Fruit fly (Drosophila melanogaster) whole organism, embryonic: ENCODE data around the gene Ppt1.

Source experiments
- ATbp ChIP-seq: fragments of 200-800 bp; sonication (Bioruptor generic); optimal IDR thresholded peaks from 2 replicates; lab custom pipeline; 2017; ENCODE audit warnings: missing biosample characterization, mild to moderate bottlenecking, missing genetic modification characterization, missing genetic modification reagents
- Atf-2 ChIP-seq: fragments of 200-800 bp; sonication (Bioruptor generic); optimal IDR thresholded peaks from 2 replicates; lab custom pipeline; 2016; ENCODE audit warnings: missing biosample characterization, missing genetic modification characterization
- Atf3 ChIP-seq: fragments of 200-800 bp; sonication (Bioruptor generic); optimal IDR thresholded peaks from 3 replicates; lab custom pipeline; 2016; ENCODE audit warnings: missing biosample characterization, missing genetic modification characterization
- Bgb ChIP-seq: fragments of 200-800 bp; sonication (Bioruptor generic); IDR thresholded peaks from 2 replicates; pipeline ENCODE4 v1.3.6; 2022; ENCODE audit warnings: missing biosample characterization, missing genetic modification characterization; ENCODE audit not compliant: partially characterized antibody
- BtbVII ChIP-seq: fragments of 200-800 bp; sonication (Bioruptor generic); optimal IDR thresholded peaks from 3 replicates; lab custom pipeline; 2017; ENCODE audit warnings: missing biosample characterization, mild to moderate bottlenecking, missing genetic modification characterization
- CG10543 ChIP-seq: fragments of 200-800 bp; sonication (Bioruptor generic); optimal IDR thresholded peaks from 3 replicates; lab custom pipeline; 2017; ENCODE audit warnings: missing biosample characterization, mild to moderate bottlenecking, missing genetic modification characterization, moderate library complexity
- CG11456 ChIP-seq: fragments of 200-800 bp; sonication (Bioruptor generic); IDR thresholded peaks from 3 replicates; pipeline ENCODE4 v1.3.6; 2022; ENCODE audit warnings: missing biosample characterization, missing genetic modification characterization
- CG11695 ChIP-seq: fragments of 200-800 bp; sonication (Bioruptor generic); IDR thresholded peaks from 3 replicates; pipeline ENCODE4 v1.3.6; 2022; ENCODE audit warnings: missing biosample characterization, missing genetic modification characterization
- CG12236 ChIP-seq: fragments of 200-800 bp; sonication (Bioruptor generic); optimal IDR thresholded peaks from 2 replicates; lab custom pipeline; 2016; ENCODE audit warnings: missing biosample characterization, missing genetic modification characterization
- CG13894 ChIP-seq: fragments of 200-800 bp; sonication (Bioruptor generic); optimal IDR thresholded peaks from 3 replicates; lab custom pipeline; 2018; ENCODE audit warnings: missing biosample characterization, mild to moderate bottlenecking, missing genetic modification characterization, moderate library complexity
- CG17328 ChIP-seq: fragments of 200-800 bp; sonication (Bioruptor generic); IDR thresholded peaks from 2 replicates; pipeline ENCODE4 v1.3.6; 2022; ENCODE audit warnings: missing biosample characterization, missing genetic modification characterization
- CG18764 ChIP-seq: fragments of 200-800 bp; sonication (Bioruptor generic); optimal IDR thresholded peaks from 3 replicates; lab custom pipeline; 2016; ENCODE audit warnings: missing biosample characterization, missing genetic modification characterization
- CG2116 ChIP-seq: fragments of 200-800 bp; sonication (Bioruptor generic); optimal IDR thresholded peaks from 3 replicates; lab custom pipeline; 2018; ENCODE audit warnings: missing biosample characterization, mild to moderate bottlenecking, missing genetic modification characterization
- CG31388 ChIP-seq: fragments of 200-800 bp; sonication (Bioruptor generic); optimal IDR thresholded peaks from 2 replicates; lab custom pipeline; 2016; ENCODE audit warnings: missing biosample characterization, missing genetic modification characterization
- CG3407 ChIP-seq: fragments of 200-800 bp; sonication (Bioruptor generic); optimal IDR thresholded peaks from 2 replicates; lab custom pipeline; 2018; ENCODE audit warnings: missing biosample characterization, mild to moderate bottlenecking, missing genetic modification characterization
- CG3726 ChIP-seq: fragments of 200-800 bp; sonication (Bioruptor generic); IDR thresholded peaks from 3 replicates; pipeline ENCODE4, ENCODE4 v1.3.6; 2022; ENCODE audit warnings: missing biosample characterization, missing genetic modification characterization
- CG42726 ChIP-seq: fragments of 200-800 bp; sonication (Bioruptor generic); IDR thresholded peaks from 2 replicates; pipeline ENCODE4 v1.3.6; 2022; ENCODE audit warnings: missing biosample characterization, missing genetic modification characterization; ENCODE audit not compliant: partially characterized antibody
- CG4282 ChIP-seq: fragments of 200-800 bp; sonication (Bioruptor generic); optimal IDR thresholded peaks from 2 replicates; lab custom pipeline; 2016; ENCODE audit warnings: missing biosample characterization, missing genetic modification characterization
- CG4617 ChIP-seq: fragments of 200-800 bp; sonication (Bioruptor generic); optimal IDR thresholded peaks from 3 replicates; lab custom pipeline; 2016; ENCODE audit warnings: missing biosample characterization, missing genetic modification characterization, borderline replicate concordance
- CG4707 ChIP-seq: fragments of 200-800 bp; sonication (Bioruptor generic); optimal IDR thresholded peaks from 2 replicates; lab custom pipeline; 2018; ENCODE audit warnings: missing biosample characterization, mild to moderate bottlenecking, missing genetic modification characterization, moderate library complexity
- CG6175 ChIP-seq: fragments of 200-800 bp; sonication (Bioruptor generic); IDR thresholded peaks from 3 replicates; pipeline ENCODE4 v1.3.6; 2022; ENCODE audit warnings: missing biosample characterization, missing genetic modification characterization
- CG7556 ChIP-seq: fragments of 200-800 bp; sonication (Bioruptor generic); optimal IDR thresholded peaks from 2 replicates; lab custom pipeline; 2017; ENCODE audit warnings: missing biosample characterization, mild to moderate bottlenecking, missing genetic modification characterization
- D ChIP-seq, 2 experiments: fragments of 200-800 bp in 1 of 2; fragments of >200 bp in 1 of 2; sonication (Bioruptor generic) in 1 of 2; optimal IDR thresholded peaks; 2 replicates in 1 of 2; 3 replicates in 1 of 2; lab custom pipeline; 2017; ENCODE audit warnings: mild to moderate bottlenecking in 1 of 2, missing biosample characterization in 1 of 2, missing genetic modification characterization in 1 of 2, missing genetic modification reagents in 1 of 2
- D19A ChIP-seq: fragments of 200-800 bp; optimal IDR thresholded peaks from 3 replicates; lab custom pipeline; 2019; ENCODE audit warnings: missing biosample characterization, mild to moderate bottlenecking, missing genetic modification characterization, moderate library complexity
- Eip74EF ChIP-seq, 2 experiments: fragments of 200-800 bp in 1 of 2; fragments of >200 bp in 1 of 2; sonication (Bioruptor generic) in 1 of 2; optimal IDR thresholded peaks; 2 replicates each; lab custom pipeline; 2017 to 2019; ENCODE audit warnings: missing biosample characterization in 2 of 2, missing genetic modification characterization in 2 of 2, mild to moderate bottlenecking in 1 of 2, moderate library complexity in 1 of 2
- Fer2 ChIP-seq: fragments of 200-800 bp; sonication (Bioruptor generic); optimal IDR thresholded peaks from 2 replicates; lab custom pipeline; 2018; ENCODE audit warnings: missing biosample characterization, mild to moderate bottlenecking, missing genetic modification characterization, moderate library complexity
- H2.0 ChIP-seq: fragments of 200-800 bp; sonication (Bioruptor generic); IDR thresholded peaks from 2 replicates; pipeline ENCODE4 v1.3.6; 2022; ENCODE audit warnings: missing biosample characterization, missing genetic modification characterization
- Lpt ChIP-seq: fragments of >200 bp; optimal IDR thresholded peaks from 2 replicates; lab custom pipeline; 2018; ENCODE audit warnings: missing biosample characterization, missing genetic modification characterization
- MBD-R2 ChIP-seq: fragments of 200-800 bp; sonication (Bioruptor generic); IDR thresholded peaks from 2 replicates; pipeline ENCODE4 v1.3.6; 2022; ENCODE audit warnings: missing biosample characterization, missing genetic modification characterization
- NFAT ChIP-seq: fragments of 200-800 bp; sonication (Bioruptor generic); IDR thresholded peaks from 2 replicates; pipeline ENCODE4 v1.3.6; 2022; ENCODE audit warnings: missing biosample characterization, missing genetic modification characterization
- Optix ChIP-seq: fragments of 200-800 bp; sonication (Bioruptor generic); IDR thresholded peaks from 3 replicates; pipeline ENCODE4 v1.3.6; 2022; ENCODE audit warnings: missing biosample characterization, missing genetic modification characterization
- Xbp1 ChIP-seq: fragments of 200-800 bp; sonication (Bioruptor generic); optimal IDR thresholded peaks from 3 replicates; lab custom pipeline; 2016; ENCODE audit warnings: missing biosample characterization, mild to moderate bottlenecking, missing genetic modification characterization
- az2 ChIP-seq: fragments of 200-800 bp; sonication (Bioruptor generic); optimal IDR thresholded peaks from 3 replicates; lab custom pipeline; 2016; ENCODE audit warnings: missing biosample characterization, missing genetic modification characterization
- bab2 ChIP-seq: fragments of 200-800 bp; sonication (Bioruptor generic); optimal IDR thresholded peaks from 2 replicates; lab custom pipeline; 2016; ENCODE audit warnings: missing biosample characterization, missing genetic modification characterization
- dmrt99B ChIP-seq: fragments of 200-800 bp; sonication (Bioruptor generic); optimal IDR thresholded peaks from 2 replicates; lab custom pipeline; 2018; ENCODE audit warnings: missing biosample characterization, mild to moderate bottlenecking, missing genetic modification characterization, moderate library complexity
- fd3F ChIP-seq: fragments of 200-800 bp; sonication (Bioruptor generic); optimal IDR thresholded peaks from 2 replicates; lab custom pipeline; 2018; ENCODE audit warnings: missing biosample characterization, mild to moderate bottlenecking, missing genetic modification characterization, moderate library complexity
- gem ChIP-seq: fragments of 200-800 bp; sonication (Bioruptor generic); optimal IDR thresholded peaks from 2 replicates; lab custom pipeline; 2019; ENCODE audit warnings: missing biosample characterization, mild to moderate bottlenecking, missing genetic modification characterization, moderate library complexity
- h ChIP-seq: fragments of >200 bp; optimal IDR thresholded peaks from 2 replicates; lab custom pipeline; 2017
- hbn ChIP-seq: fragments of 200-800 bp; sonication (Bioruptor generic); IDR thresholded peaks from 2 replicates; pipeline ENCODE4 v1.3.6; 2022; ENCODE audit warnings: missing biosample characterization, missing genetic modification characterization; ENCODE audit not compliant: partially characterized antibody
- kah ChIP-seq: fragments of 200-800 bp; sonication (Bioruptor generic); optimal IDR thresholded peaks from 2 replicates; lab custom pipeline; 2018; ENCODE audit warnings: missing biosample characterization, mild to moderate bottlenecking, missing genetic modification characterization
- odd ChIP-seq: fragments of 200-800 bp; sonication (Bioruptor generic); optimal IDR thresholded peaks from 2 replicates; lab custom pipeline; 2017; ENCODE audit warnings: missing biosample characterization, mild to moderate bottlenecking, missing genetic modification characterization
- pfk ChIP-seq: fragments of 200-800 bp; sonication (Bioruptor generic); optimal IDR thresholded peaks from 2 replicates; lab custom pipeline; 2018; ENCODE audit warnings: missing biosample characterization, mild to moderate bottlenecking, missing genetic modification characterization, moderate library complexity
- pzg ChIP-seq: fragments of 200-800 bp; sonication (Bioruptor generic); optimal IDR thresholded peaks from 3 replicates; lab custom pipeline; 2018; ENCODE audit warnings: missing biosample characterization, mild to moderate bottlenecking, missing genetic modification characterization, moderate library complexity
- sisA ChIP-seq: fragments of 200-800 bp; sonication (Bioruptor generic); IDR thresholded peaks from 2 replicates; pipeline ENCODE4 v1.3.6; 2022; ENCODE audit warnings: missing biosample characterization, missing genetic modification characterization
- sna ChIP-seq: fragments of 200-800 bp; sonication (Bioruptor generic); IDR thresholded peaks from 2 replicates; pipeline ENCODE4 v1.3.6; 2022; ENCODE audit warnings: missing biosample characterization, missing genetic modification characterization; ENCODE audit not compliant: partially characterized antibody
- so ChIP-seq: fragments of 200-800 bp; sonication (Bioruptor generic); IDR thresholded peaks from 3 replicates; pipeline ENCODE4 v1.3.6; 2022; ENCODE audit warnings: missing biosample characterization, missing genetic modification characterization
- tin ChIP-seq: fragments of 200-800 bp; sonication (Bioruptor generic); optimal IDR thresholded peaks from 3 replicates; lab custom pipeline; 2016; ENCODE audit warnings: missing biosample characterization, missing genetic modification characterization
- ttk ChIP-seq: fragments of 200-800 bp; sonication (Bioruptor generic); IDR thresholded peaks from 2 replicates; pipeline ENCODE4 v2.1.2; 2022; ENCODE audit warnings: missing biosample characterization, missing genetic modification characterization

The Ppt1 gene

DNA sequence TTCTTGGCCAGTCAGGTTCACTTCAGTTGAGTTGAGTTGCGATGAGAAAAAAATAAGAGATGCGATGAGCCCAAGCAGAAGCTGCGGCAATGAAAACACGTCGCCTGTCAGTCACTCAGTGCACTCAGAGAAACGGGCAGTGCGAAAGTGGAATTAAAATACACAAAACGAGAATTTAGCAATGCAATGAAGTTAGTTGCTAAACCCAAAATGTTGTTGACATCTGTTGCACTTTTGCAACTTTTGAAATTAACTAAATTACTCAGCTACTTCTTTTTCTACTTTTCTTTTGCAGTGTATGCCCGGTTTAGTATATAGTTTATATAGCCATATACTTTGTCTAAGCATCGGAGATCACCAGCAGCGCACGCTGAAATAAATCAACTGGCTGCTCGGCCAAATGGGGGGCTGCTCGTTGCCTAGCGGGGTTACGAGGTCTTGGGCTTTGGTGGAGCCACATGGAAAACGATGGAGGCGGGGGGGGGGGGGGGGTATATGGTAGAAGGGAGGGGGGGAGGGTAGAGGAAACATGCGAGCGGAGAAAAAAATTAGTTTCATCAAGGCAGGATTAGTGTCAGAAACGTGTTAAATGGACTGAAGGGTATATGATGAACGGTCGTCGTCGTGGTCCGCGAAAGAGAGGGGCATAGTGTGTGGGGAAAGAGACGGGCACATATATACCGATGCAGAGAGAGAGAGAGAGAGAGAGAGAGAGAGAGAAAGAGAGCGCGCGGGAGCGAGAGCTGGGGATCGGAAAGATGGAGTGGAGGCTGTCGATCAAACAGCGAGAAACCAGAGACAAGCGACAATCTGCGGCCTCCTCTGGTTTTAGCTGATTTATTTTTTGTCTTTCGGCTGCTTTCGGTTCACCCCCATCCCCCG is 33.2 kb downstream of the Ppt1 start (continued):
- TF ChIP-seq pfk (GFP tag; lab: Kevin White, UChicago) (no peak), sna (GFP tag; lab: Robert Waterston, UW) (no peak), kah (GFP tag; lab: Kevin White, UChicago) (no peak), Atf-2 (GFP tag; lab: Kevin White, UChicago) (peak; percentile 40), CG3407 (GFP tag; lab: Kevin White, UChicago) (peak; percentile 62), Bgb (GFP tag; lab: Robert Waterston, UW) (no peak), pzg (no peak), CG11695 (GFP tag; lab: Robert Waterston, UW) (peak; percentile 66; the same call in 2 of the 3 replicates), fd3F (GFP tag; lab: Kevin White, UChicago) (peak; percentile 3), CG4282 (GFP tag; lab: Kevin White, UChicago) (peak; percentile 27), Optix (GFP tag; lab: Robert Waterston, UW) (peak; percentile 72; the same call in 1 of the 3 replicates), MBD-R2 (no peak), ttk (GFP tag; lab: Robert Waterston, UW) (peak; percentile 36), odd (GFP tag; lab: Kevin White, UChicago) (peak; percentile 41), NFAT (GFP tag; lab: Robert Waterston, UW) (no peak), dmrt99B (tag; lab: Kevin White, UChicago) (peak; percentile 69), CG7556 (GFP tag; lab: Kevin White, UChicago) (peak; percentile 56), H2.0 (GFP tag; lab: Robert Waterston, UW) (peak; percentile 59), CG42726 (GFP tag; lab: Robert Waterston, UW) (no peak), ATbp (GFP tag; lab: Kevin White, UChicago) (peak; percentile 63), tin (GFP tag; lab: Kevin White, UChicago) (peak; percentile 79), CG6175 (GFP tag; lab: Robert Waterston, UW) (no peak), Fer2 (tag; lab: Kevin White, UChicago) (no peak), CG13894 (tag; lab: Kevin White, UChicago) (no peak), hbn (GFP tag; lab: Robert Waterston, UW) (no peak), bab2 (GFP tag; lab: Kevin White, UChicago) (peak; percentile 69), CG18764 (GFP tag; lab: Kevin White, UChicago) (peak; percentile 47), az2 (peak; percentile 71), CG3726 (GFP tag; lab: Robert Waterston, UW) (no peak), so (GFP tag; lab: Robert Waterston, UW) (peak; percentile 55; the same call in 1 of the 3 replicates), D (optimal IDR thresholded peaks at IDR 0.05; lab: Kevin White, UChicago) (no peak), D (GFP tag; optimal IDR thresholded peaks at IDR 0.05; lab: Kevin White, UChicago) (peak; percentile 81), CG12236 (GFP tag; lab: Kevin White, UChicago) (peak; percentile 60), Eip74EF (GFP tag; optimal IDR thresholded peaks at IDR 0.05; lab: Kevin White, UChicago) (no peak), CG11456 (0 out of 3 replicates have a peak, but pooled peaks have one; percentile 12), CG10543 (no peak), CG31388 (GFP tag; lab: Kevin White, UChicago) (peak; percentile 48), D19A (peak; percentile 74), sisA (peak; percentile 63), Lpt (GFP tag; lab: Kevin White, UChicago) (no peak), Atf3 (GFP tag; lab: Kevin White, UChicago) (peak; percentile 64), CG2116 (peak; percentile 27), gem (tag; lab: Kevin White, UChicago) (peak; percentile 87), BtbVII (GFP tag; lab: Kevin White, UChicago) (no peak), CG4617 (GFP tag; lab: Kevin White, UChicago) (peak; percentile 41), CG4707 (peak; percentile 43), h (lab: Kevin White, UChicago) (no peak), CG17328 (GFP tag; lab: Robert Waterston, UW) (peak; percentile 79), Xbp1 (GFP tag; lab: Kevin White, UChicago) (peak; percentile 77)
